Worm (Caenorhabditis elegans) whole organism, early embryonic: ENCODE measurements around the gene kin-9.

ENCODE experiments used
- B0310.2 ChIP-seq: sonication (generic microtip); optimal IDR thresholded peaks from 2 replicates; lab custom pipeline; 2016; ENCODE audit warnings: mild to moderate bottlenecking, missing genetic modification characterization, missing compliant biosample characterization
- aly-1 ChIP-seq: sonication (generic microtip); optimal IDR thresholded peaks from 2 replicates; lab custom pipeline; 2016; ENCODE audit warnings: missing genetic modification characterization, missing compliant biosample characterization
- ama-1 ChIP-seq: fragments of 150-350 bp; optimal IDR thresholded peaks from 2 replicates; lab custom pipeline; 2014
- ets-7 ChIP-seq: sonication (generic microtip); optimal IDR thresholded peaks from 2 replicates; lab custom pipeline; 2016; ENCODE audit warnings: missing genotype, missing genetic modification characterization, missing compliant biosample characterization
- flt-1 ChIP-seq: fragments of 200-800 bp; sonication (Bioruptor generic); IDR thresholded peaks from 2 replicates; pipeline ENCODE4 v1.3.6; 2022; ENCODE audit warnings: missing genetic modification characterization, missing compliant biosample characterization
- hmg-4 ChIP-seq: fragments of 200-800 bp; sonication (Bioruptor generic); optimal IDR thresholded peaks from 2 replicates; lab custom pipeline; 2018; ENCODE audit warnings: mild to moderate bottlenecking, missing genetic modification characterization, missing compliant biosample characterization
- pes-1 ChIP-seq: fragments of 200-800 bp; sonication (Bioruptor generic); IDR thresholded peaks from 2 replicates; pipeline ENCODE4 v1.3.6; 2022; ENCODE audit warnings: missing genetic modification reagents, missing genetic modification characterization, missing compliant biosample characterization
- scrt-1 ChIP-seq: fragments of 200-800 bp; sonication (Bioruptor generic); IDR thresholded peaks from 2 replicates; pipeline ENCODE4 v1.3.6; 2022; ENCODE audit warnings: missing genetic modification characterization, missing compliant biosample characterization
- sea-1 ChIP-seq: fragments of 200-800 bp; sonication (Bioruptor generic); conservative IDR thresholded peaks from 2 replicates; pipeline ENCODE4 v1.3.6; 2022; ENCODE audit warnings: missing genetic modification characterization, missing compliant biosample characterization
- tbx-11 ChIP-seq: fragments of 200-800 bp; sonication (Bioruptor generic); IDR thresholded peaks from 2 replicates; pipeline ENCODE4 v1.3.6; 2022; ENCODE audit warnings: missing genetic modification characterization, missing compliant biosample characterization
- tbx-37 ChIP-seq: fragments of 200-800 bp; sonication (Bioruptor generic); conservative IDR thresholded peaks from 2 replicates; pipeline ENCODE4 v1.3.6; 2022; ENCODE audit warnings: missing genetic modification reagents, missing genetic modification characterization, missing compliant biosample characterization
- tra-4 ChIP-seq: sonication (generic microtip); optimal IDR thresholded peaks from 2 replicates; lab custom pipeline; 2017; ENCODE audit warnings: missing genetic modification characterization, missing compliant biosample characterization

DNA sequence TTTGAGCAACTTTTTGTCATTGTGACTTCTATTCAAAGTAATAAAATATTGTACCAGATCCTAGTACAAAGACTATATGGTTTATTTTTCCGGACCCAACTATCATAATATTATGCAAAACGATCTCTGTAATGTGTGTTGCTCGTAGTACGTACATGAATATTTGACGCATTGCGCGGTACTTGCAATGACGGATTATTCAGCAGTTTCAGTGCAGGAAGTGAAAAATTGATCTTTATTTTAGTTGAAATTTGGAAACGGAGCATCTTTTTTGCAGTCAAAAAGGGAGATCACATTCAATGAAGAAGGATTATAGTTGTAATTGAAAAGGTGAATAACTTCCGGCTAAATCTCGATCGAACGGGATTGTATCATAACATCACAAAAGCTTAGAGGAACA lies 51.5 kb downstream of the kin-9 start:
- TF ChIP-seq tbx-37 (no peak), ama-1 (lab: Kevin White, UChicago) (no peak), ets-7 (no peak), tbx-11 (GFP tag; lab: Robert Waterston, UW) (no peak), tra-4 (tag; lab: Kevin White, UChicago) (no peak), flt-1 (no peak), hmg-4 (GFP tag; lab: Kevin White, UChicago) (no peak), B0310.2 (no peak), pes-1 (GFP tag; lab: Robert Waterston, UW) (no peak), sea-1 (GFP tag; lab: Robert Waterston, UW) (no peak), aly-1 (no peak), scrt-1 (GFP tag; lab: Robert Waterston, UW) (no peak)
